Fruit fly (Drosophila melanogaster): ENCODE data around the gene ccb.

dm6 chrX:21231829-21232228 lies 38.8 kb downstream of the ccb start:
- TF ChIP-seq Hr39 (optimal IDR thresholded peaks at IDR 0.05) (no peak), da (GFP tag; optimal IDR thresholded peaks at IDR 0.05) (no peak), B-H2 (GFP tag; optimal IDR thresholded peaks at IDR 0.05) (no peak), fd102C (GFP tag; optimal IDR thresholded peaks at IDR 0.05) (no peak)

All from whole organism, embryonic.